Worm (Caenorhabditis elegans): ENCODE measurements around the gene R53.8.
A peak's percentile ranks its signal among the peaks of the same experiment; 100 is the strongest.

The R53.8 gene

DNA sequence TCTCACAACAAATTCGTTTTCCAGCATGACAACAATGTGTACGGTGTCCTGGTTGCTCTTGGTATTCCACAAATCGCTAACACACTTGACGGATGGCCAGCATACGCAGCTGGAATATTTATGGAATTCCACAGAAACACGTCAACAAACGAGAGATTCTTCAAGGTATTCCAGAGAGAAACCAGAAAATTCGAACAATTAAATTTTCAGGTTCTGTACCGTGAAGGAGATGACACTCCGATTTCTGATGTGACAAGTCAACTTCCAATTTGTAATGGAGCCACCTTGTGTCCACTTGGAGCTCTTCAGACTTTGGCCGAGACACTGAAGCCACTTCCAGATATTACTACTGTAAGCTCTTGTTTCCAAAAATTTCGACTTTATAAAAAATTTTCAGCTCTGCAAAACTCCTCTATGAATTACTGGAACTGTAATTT is 42.5 kb upstream of the R53.8 start:
- no peak for TF ChIP-seq lin-15B (tag; optimal IDR thresholded peaks at IDR 0.05)
- peak; percentile 59 for TF ChIP-seq lin-38 (GFP tag; IDR thresholded peaks at IDR 0.05)
- TF ChIP-seq nhr-25 (tag; optimal IDR thresholded peaks at IDR 0.05; ENCODE audit: borderline replicate concordance, insufficient read depth) = no peak
- no peak for TF ChIP-seq daf-8 (GFP tag; IDR thresholded peaks at IDR 0.05)
- TF ChIP-seq nhr-77 (tag; optimal IDR thresholded peaks at IDR 0.05) = no peak
- TF ChIP-seq ceh-44 (GFP tag; IDR thresholded peaks at IDR 0.05) = no peak
- no peak for TF ChIP-seq lim-7 (GFP tag; IDR thresholded peaks at IDR 0.05)
- TF ChIP-seq daf-19 (GFP tag; conservative IDR thresholded peaks at IDR 0.05) = no peak
- TF ChIP-seq ceh-28 (tag; optimal IDR thresholded peaks at IDR 0.05) = no peak
- no peak for TF ChIP-seq dmd-9 (GFP tag; IDR thresholded peaks at IDR 0.05)
- no peak for TF ChIP-seq attf-4 (tag; optimal IDR thresholded peaks at IDR 0.05)
- peak; percentile 30; the same call in 1 of the 2 replicates for TF ChIP-seq mdt-29 (GFP tag; IDR thresholded peaks at IDR 0.05)
- no peak for TF ChIP-seq nhr-28 (tag; optimal IDR thresholded peaks at IDR 0.05)
- TF ChIP-seq egl-43 (GFP tag; IDR thresholded peaks at IDR 0.05) = no peak
- TF ChIP-seq lsy-2 (tag; optimal IDR thresholded peaks at IDR 0.05) = peak in 1 of 2 experiments; percentile 11
- TF ChIP-seq daf-12 (tag; optimal IDR thresholded peaks at IDR 0.05) = no peak
- no peak for TF ChIP-seq F49E8.2 (tag; optimal IDR thresholded peaks at IDR 0.05; ENCODE audit: borderline replicate concordance)
- TF ChIP-seq zip-2 (tag; optimal IDR thresholded peaks at IDR 0.05) = no peak
- no peak for TF ChIP-seq nhr-76 (tag; optimal IDR thresholded peaks at IDR 0.05)
- no peak for TF ChIP-seq R02D3.7 (tag; optimal IDR thresholded peaks at IDR 0.05)
- TF ChIP-seq unc-130 (GFP tag; optimal IDR thresholded peaks at IDR 0.05) = no peak
- peak; percentile 28 for TF ChIP-seq dve-1 (tag; optimal IDR thresholded peaks at IDR 0.05; ENCODE audit: insufficient read depth)
- no peak for TF ChIP-seq spr-3 (GFP tag; optimal IDR thresholded peaks at IDR 0.05)
- no peak for TF ChIP-seq mxl-3 (GFP tag; optimal IDR thresholded peaks at IDR 0.05)
- no peak for TF ChIP-seq hif-1 (tag; optimal IDR thresholded peaks at IDR 0.05)
- TF ChIP-seq nhr-48 (tag; optimal IDR thresholded peaks at IDR 0.05) = no peak
- no peak for TF ChIP-seq zag-1 (tag; optimal IDR thresholded peaks at IDR 0.05)
- no peak for TF ChIP-seq nhr-11 (tag; optimal IDR thresholded peaks at IDR 0.05)
- no peak for TF ChIP-seq rbr-2 (tag; optimal IDR thresholded peaks at IDR 0.05)
- TF ChIP-seq arid-1 (GFP tag; conservative IDR thresholded peaks at IDR 0.05) = no peak
- TF ChIP-seq ama-1 (optimal IDR thresholded peaks at IDR 0.05) = peak; percentile 78
- no peak for TF ChIP-seq T20F7.1 (GFP tag; optimal IDR thresholded peaks at IDR 0.05)
- no peak for TF ChIP-seq ztf-7 (tag; optimal IDR thresholded peaks at IDR 0.05)
- 0 out of 2 replicates have a peak, but pooled peaks have one; percentile 29 for TF ChIP-seq pha-4 (GFP tag; IDR thresholded peaks at IDR 0.05)
- TF ChIP-seq pha-4 (tag; optimal IDR thresholded peaks at IDR 0.05) = no peak
- no peak for TF ChIP-seq nhr-10 (tag; optimal IDR thresholded peaks at IDR 0.05)
- TF ChIP-seq F37D6.2 (tag; optimal IDR thresholded peaks at IDR 0.05) = no peak
- no peak for TF ChIP-seq zip-11 (GFP tag; IDR thresholded peaks at IDR 0.05)
- peak; percentile 94 for TF ChIP-seq aha-1 (tag)
- TF ChIP-seq hlh-11 (tag; optimal IDR thresholded peaks at IDR 0.05) = peak; percentile 27
- TF ChIP-seq jun-1 (tag; optimal IDR thresholded peaks at IDR 0.05) = no peak
- 0 out of 2 replicates have a peak, but pooled peaks have one; percentile 15 for TF ChIP-seq saeg-2 (GFP tag; IDR thresholded peaks at IDR 0.05)
- no peak for TF ChIP-seq lir-3 (tag; optimal IDR thresholded peaks at IDR 0.05)
- TF ChIP-seq madf-9 (GFP tag; conservative IDR thresholded peaks at IDR 0.05) = no peak
- no peak for TF ChIP-seq madf-5 (GFP tag; IDR thresholded peaks at IDR 0.05)
- no peak for TF ChIP-seq nhr-111 (GFP tag; optimal IDR thresholded peaks at IDR 0.05)
- TF ChIP-seq lin-1 (GFP tag; IDR thresholded peaks at IDR 0.05) = peak; percentile 21; the same call in 1 of the 2 replicates
- TF ChIP-seq mep-1 (tag; optimal IDR thresholded peaks at IDR 0.05) = peak; percentile 71
- TF ChIP-seq mes-2 (tag; optimal IDR thresholded peaks at IDR 0.05; ENCODE audit: poor library complexity, severe bottlenecking) = peak; percentile 17
- peak; percentile 58 for TF ChIP-seq duxl-1 (tag; optimal IDR thresholded peaks at IDR 0.05; ENCODE audit: poor library complexity)
- no peak for TF ChIP-seq lin-29 (GFP tag; IDR thresholded peaks at IDR 0.05)
- no peak for TF ChIP-seq dpl-1 (GFP tag; optimal IDR thresholded peaks at IDR 0.05)

Measured in whole organism, L4 larva.